Worm (Caenorhabditis elegans): ENCODE results near the gene T10B10.9.

Gene T10B10.9

DNA sequence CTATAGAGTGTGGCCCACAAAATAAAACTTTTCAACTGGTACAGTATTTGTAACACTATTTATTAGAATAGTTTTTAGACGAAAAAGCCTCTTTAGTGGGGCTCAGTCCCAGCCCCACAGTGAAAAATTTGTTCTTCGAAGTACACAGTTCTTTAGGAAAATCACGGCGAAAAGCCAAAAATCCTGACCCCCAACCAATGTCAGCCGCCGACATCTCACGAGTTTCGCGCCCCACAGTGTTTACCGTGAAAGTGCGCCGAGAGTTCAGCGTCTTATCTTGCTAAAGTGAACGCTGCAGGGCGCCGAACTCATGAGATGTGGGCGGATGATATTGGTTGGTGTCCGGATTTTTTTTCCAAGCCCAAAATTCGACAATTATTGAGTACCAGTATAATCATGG is 6.8 kb downstream of the T10B10.9 start:
- TF ChIP-seq ceh-36 (tag; optimal IDR thresholded peaks at IDR 0.05) = no peak
- TF ChIP-seq scrt-1 (GFP tag; IDR thresholded peaks at IDR 0.05) = no peak
- TF ChIP-seq hmg-4 (GFP tag; optimal IDR thresholded peaks at IDR 0.05) = no peak
- no peak for TF ChIP-seq tbx-11 (GFP tag; IDR thresholded peaks at IDR 0.05)
- TF ChIP-seq ceh-13 (GFP tag; optimal IDR thresholded peaks at IDR 0.05) = no peak
- TF ChIP-seq ets-7 (tag; optimal IDR thresholded peaks at IDR 0.05) = no peak
- TF ChIP-seq F13C5.2 (tag; optimal IDR thresholded peaks at IDR 0.05) = no peak
- no peak for TF ChIP-seq hnd-1 (tag; optimal IDR thresholded peaks at IDR 0.05)
- no peak for TF ChIP-seq tbx-37 (GFP tag; conservative IDR thresholded peaks at IDR 0.05)
- no peak for TF ChIP-seq sea-1 (GFP tag; conservative IDR thresholded peaks at IDR 0.05)

DNA sequence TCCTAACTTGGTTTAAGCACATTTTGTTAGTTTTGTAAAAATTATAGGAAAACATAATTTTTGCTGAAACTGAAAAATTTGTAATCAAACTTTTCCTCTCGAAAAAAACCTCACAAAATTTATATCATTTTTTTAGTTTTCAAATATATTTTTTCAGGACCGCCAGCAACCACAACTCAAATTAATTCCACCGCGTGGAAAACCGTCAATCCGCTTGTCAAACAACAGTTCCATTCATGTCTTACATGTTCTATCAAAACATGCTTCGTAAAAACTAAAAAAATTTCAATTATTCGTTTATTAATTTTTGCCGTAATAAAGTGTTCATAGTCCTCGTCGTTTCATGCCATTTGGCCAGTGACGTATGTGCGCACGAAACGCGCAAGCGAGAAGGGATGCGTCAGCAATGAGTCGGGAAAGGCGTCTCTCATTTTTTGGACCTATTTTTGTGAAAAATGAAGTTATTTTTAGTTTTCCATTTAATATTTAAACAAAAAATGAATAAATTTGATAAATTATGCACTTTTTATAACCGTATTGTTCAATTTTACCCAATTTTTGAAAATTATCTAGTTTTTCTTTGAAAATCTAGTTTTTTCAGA is 9.2 kb downstream of the T10B10.9 start, which contains the start of gene ucr-2.2:
Gene ucr-2.2, plus strand, starts transcription at position 602 of the 602 bp plus-strand sequence.
- TF ChIP-seq pes-1 (GFP tag; IDR thresholded peaks at IDR 0.05) (peak; percentile 48; the same call in 1 of the 2 replicates), tbx-11 (GFP tag; IDR thresholded peaks at IDR 0.05) (0 out of 2 replicates have a peak, but pooled peaks have one; percentile 40), sea-1 (GFP tag; conservative IDR thresholded peaks at IDR 0.05) (no peak), scrt-1 (GFP tag; IDR thresholded peaks at IDR 0.05) (no peak), tra-4 (tag; optimal IDR thresholded peaks at IDR 0.05) (no peak), hmg-4 (GFP tag; optimal IDR thresholded peaks at IDR 0.05) (no peak), F13C5.2 (tag; optimal IDR thresholded peaks at IDR 0.05) (peak; percentile 79), ceh-13 (GFP tag; optimal IDR thresholded peaks at IDR 0.05) (no peak)

DNA sequence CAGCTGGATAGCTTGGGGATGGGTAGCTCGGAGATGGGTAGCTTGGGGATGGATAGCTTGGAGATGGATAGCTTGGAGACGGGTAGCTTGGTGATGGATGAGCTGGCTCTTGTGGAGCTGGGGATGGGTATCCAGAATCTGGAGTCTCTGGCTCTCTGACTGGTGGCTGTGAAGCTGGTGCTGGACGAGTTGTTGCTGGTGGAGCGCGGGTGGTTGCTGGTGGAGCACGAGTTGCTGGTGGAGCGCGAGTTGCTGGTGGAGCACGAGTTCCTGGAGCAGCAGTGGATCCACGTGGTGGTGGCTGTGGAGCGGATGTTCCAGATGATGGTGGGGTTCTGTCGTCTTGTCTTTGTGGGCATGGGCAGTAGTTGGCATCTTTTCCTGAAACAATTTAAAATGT is 11.0 kb downstream of the T10B10.9 start:
- TF ChIP-seq ceh-13 (GFP tag; optimal IDR thresholded peaks at IDR 0.05) = no peak
- TF ChIP-seq tbx-37 (GFP tag; conservative IDR thresholded peaks at IDR 0.05) = no peak
- TF ChIP-seq hmbx-1 (tag; optimal IDR thresholded peaks at IDR 0.05) = no peak
- no peak for TF ChIP-seq pes-1 (GFP tag; IDR thresholded peaks at IDR 0.05)
- TF ChIP-seq ets-7 (tag; optimal IDR thresholded peaks at IDR 0.05) = no peak
- no peak for TF ChIP-seq tra-4 (tag; optimal IDR thresholded peaks at IDR 0.05)
- no peak for TF ChIP-seq F13C5.2 (tag; optimal IDR thresholded peaks at IDR 0.05)
- TF ChIP-seq scrt-1 (GFP tag; IDR thresholded peaks at IDR 0.05) = no peak
- TF ChIP-seq aly-1 (tag; optimal IDR thresholded peaks at IDR 0.05) = no peak
- TF ChIP-seq hnd-1 (tag; optimal IDR thresholded peaks at IDR 0.05) = no peak
- no peak for TF ChIP-seq sea-1 (GFP tag; conservative IDR thresholded peaks at IDR 0.05)

DNA sequence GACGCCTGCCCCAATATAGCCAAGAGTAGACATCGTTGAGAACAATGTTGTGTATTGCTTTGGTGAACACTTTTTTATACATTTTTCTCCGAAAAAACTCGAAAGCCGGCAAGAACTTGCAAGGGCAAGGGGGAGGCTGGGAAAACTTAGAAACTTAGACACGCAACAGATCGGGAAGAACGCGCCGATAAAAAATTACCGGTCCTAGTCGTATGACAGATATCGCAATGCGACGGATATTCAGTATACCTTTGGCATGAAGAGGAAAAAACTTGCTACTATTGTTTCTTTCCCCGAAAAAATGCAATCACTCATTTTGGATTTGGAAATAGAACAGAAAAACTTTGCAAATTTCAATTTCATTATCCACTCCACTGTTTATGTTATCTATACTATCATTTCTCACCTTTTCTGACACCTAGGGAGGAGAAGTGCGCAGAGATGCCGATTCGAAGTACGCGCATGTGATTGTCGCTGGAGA is 12.3 kb downstream of the T10B10.9 start, which contains the start of gene col-41:
Gene col-41, minus strand, starts transcription at position 51 of the 481 bp plus-strand sequence.
- TF ChIP-seq ceh-36 (tag; optimal IDR thresholded peaks at IDR 0.05) = no peak
- no peak for TF ChIP-seq ets-7 (tag; optimal IDR thresholded peaks at IDR 0.05)
- no peak for TF ChIP-seq hnd-1 (tag; optimal IDR thresholded peaks at IDR 0.05)
- no peak for TF ChIP-seq ceh-13 (GFP tag; optimal IDR thresholded peaks at IDR 0.05)
- TF ChIP-seq flt-1 (GFP tag; IDR thresholded peaks at IDR 0.05) = no peak
- no peak for TF ChIP-seq tra-4 (tag; optimal IDR thresholded peaks at IDR 0.05)
- TF ChIP-seq sea-1 (GFP tag; conservative IDR thresholded peaks at IDR 0.05) = no peak
- TF ChIP-seq tbx-37 (GFP tag; conservative IDR thresholded peaks at IDR 0.05) = no peak
- TF ChIP-seq pes-1 (GFP tag; IDR thresholded peaks at IDR 0.05) = no peak
- no peak for TF ChIP-seq F13C5.2 (tag; optimal IDR thresholded peaks at IDR 0.05)
- TF ChIP-seq hmg-4 (GFP tag; optimal IDR thresholded peaks at IDR 0.05) = no peak
- no peak for TF ChIP-seq B0310.2 (tag; optimal IDR thresholded peaks at IDR 0.05)
- no peak for TF ChIP-seq ama-1 (optimal IDR thresholded peaks at IDR 0.05)
- no peak for TF ChIP-seq aly-1 (tag; optimal IDR thresholded peaks at IDR 0.05)
- no peak for TF ChIP-seq tbx-11 (GFP tag; IDR thresholded peaks at IDR 0.05)
- no peak for TF ChIP-seq hmbx-1 (tag; optimal IDR thresholded peaks at IDR 0.05)
- no peak for TF ChIP-seq scrt-1 (GFP tag; IDR thresholded peaks at IDR 0.05)

DNA sequence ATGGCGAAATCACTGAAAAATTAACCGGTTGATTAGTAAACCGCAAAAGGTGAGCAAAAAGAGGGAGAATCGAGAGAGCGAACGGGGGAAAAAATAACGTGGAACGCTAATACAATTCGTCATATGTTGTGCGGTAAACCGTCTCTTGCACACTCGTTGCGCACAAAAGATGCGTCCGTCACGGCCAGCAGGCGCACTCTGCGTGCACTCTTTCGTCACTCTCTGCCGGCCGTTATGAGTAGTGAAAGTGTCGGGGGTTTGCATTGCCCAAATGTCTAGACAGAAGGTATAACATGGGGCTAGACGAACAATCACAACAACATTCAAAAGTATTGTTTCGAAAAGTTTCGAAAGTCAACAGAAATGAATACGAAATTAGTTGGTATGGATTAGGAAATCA is 17.2 kb downstream of the T10B10.9 start, which contains the start of gene pkhm-2:
Gene pkhm-2, minus strand, starts transcription at position 12 of the 400 bp plus-strand sequence.
- TF ChIP-seq F13C5.2 (tag; optimal IDR thresholded peaks at IDR 0.05) (peak; percentile 77), hmbx-1 (tag; optimal IDR thresholded peaks at IDR 0.05) (no peak), pes-1 (GFP tag; IDR thresholded peaks at IDR 0.05) (no peak), ceh-13 (GFP tag; optimal IDR thresholded peaks at IDR 0.05) (no peak), hmg-4 (GFP tag; optimal IDR thresholded peaks at IDR 0.05) (peak; percentile 83), ets-7 (tag; optimal IDR thresholded peaks at IDR 0.05) (no peak), tra-4 (tag; optimal IDR thresholded peaks at IDR 0.05) (no peak), tbx-37 (GFP tag; conservative IDR thresholded peaks at IDR 0.05) (peak; percentile 30; the same call in 1 of the 2 replicates), sea-1 (GFP tag; conservative IDR thresholded peaks at IDR 0.05) (peak; percentile 62; the same call in 1 of the 2 replicates), aly-1 (tag; optimal IDR thresholded peaks at IDR 0.05) (no peak), hnd-1 (tag; optimal IDR thresholded peaks at IDR 0.05) (no peak), tbx-11 (GFP tag; IDR thresholded peaks at IDR 0.05) (peak; percentile 50; the same call in 1 of the 2 replicates), flt-1 (GFP tag; IDR thresholded peaks at IDR 0.05) (no peak), scrt-1 (GFP tag; IDR thresholded peaks at IDR 0.05) (no peak), B0310.2 (tag; optimal IDR thresholded peaks at IDR 0.05) (no peak), ama-1 (optimal IDR thresholded peaks at IDR 0.05) (no peak), ceh-36 (tag; optimal IDR thresholded peaks at IDR 0.05) (no peak)

DNA sequence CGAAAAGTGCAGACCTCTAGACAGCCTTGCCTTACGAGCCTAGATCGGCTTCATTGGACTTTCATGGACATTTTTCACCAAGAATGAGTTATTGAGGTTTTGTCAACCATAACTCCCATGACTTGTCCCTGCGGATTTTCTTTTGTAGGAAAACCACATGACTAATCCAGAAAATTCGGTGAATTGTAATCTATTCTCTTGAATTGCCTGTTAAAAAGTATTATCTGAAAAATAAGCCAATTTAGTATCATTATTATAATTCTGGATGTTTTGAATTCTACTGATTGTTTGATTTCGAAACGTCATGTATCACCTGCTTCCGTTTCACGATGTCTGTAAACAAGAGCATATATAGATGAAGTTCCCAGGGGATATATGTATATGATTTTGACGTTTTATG is 24.3 kb downstream of the T10B10.9 start:
- no peak for TF ChIP-seq hmg-4 (GFP tag; optimal IDR thresholded peaks at IDR 0.05)
- TF ChIP-seq tbx-11 (GFP tag; IDR thresholded peaks at IDR 0.05) = no peak
- TF ChIP-seq hnd-1 (tag; optimal IDR thresholded peaks at IDR 0.05) = no peak
- TF ChIP-seq sea-1 (GFP tag; conservative IDR thresholded peaks at IDR 0.05) = no peak
- TF ChIP-seq tra-4 (tag; optimal IDR thresholded peaks at IDR 0.05) = no peak
- TF ChIP-seq ama-1 (optimal IDR thresholded peaks at IDR 0.05) = no peak
- no peak for TF ChIP-seq ceh-36 (tag; optimal IDR thresholded peaks at IDR 0.05)
- no peak for TF ChIP-seq flt-1 (GFP tag; IDR thresholded peaks at IDR 0.05)
- TF ChIP-seq hmbx-1 (tag; optimal IDR thresholded peaks at IDR 0.05) = no peak
- TF ChIP-seq F13C5.2 (tag; optimal IDR thresholded peaks at IDR 0.05) = no peak
- TF ChIP-seq scrt-1 (GFP tag; IDR thresholded peaks at IDR 0.05) = no peak
- no peak for TF ChIP-seq pes-1 (GFP tag; IDR thresholded peaks at IDR 0.05)
- TF ChIP-seq aly-1 (tag; optimal IDR thresholded peaks at IDR 0.05) = no peak
- no peak for TF ChIP-seq ets-7 (tag; optimal IDR thresholded peaks at IDR 0.05)
- no peak for TF ChIP-seq ceh-13 (GFP tag; optimal IDR thresholded peaks at IDR 0.05)
- no peak for TF ChIP-seq tbx-37 (GFP tag; conservative IDR thresholded peaks at IDR 0.05)
- TF ChIP-seq B0310.2 (tag; optimal IDR thresholded peaks at IDR 0.05) = no peak

Measured in whole organism, early embryonic.